Worm (Caenorhabditis elegans) whole organism, L1 larva: ENCODE data around the gene mxl-2.
A peak's percentile ranks its signal among the peaks of the same experiment; 100 is the strongest.

ENCODE experiments used
- Y116A8C.19 ChIP-seq: sonication (generic microtip); optimal IDR thresholded peaks from 2 replicates; lab custom pipeline; 2016; ENCODE audit warnings: missing compliant biosample characterization, missing genetic modification characterization, borderline replicate concordance
- ama-1 ChIP-seq: fragments of 150-350 bp; optimal IDR thresholded peaks from 2 replicates; lab custom pipeline; 2014
- ces-1 ChIP-seq: fragments of 150-350 bp; optimal IDR thresholded peaks from 2 replicates; lab custom pipeline; 2014; ENCODE audit warnings: missing biosample characterization, missing genetic modification reagents, missing genetic modification characterization
- efl-3 ChIP-seq: fragments of 200-800 bp; sonication (Bioruptor generic); optimal IDR thresholded peaks from 2 replicates; lab custom pipeline; 2018; ENCODE audit warnings: mild to moderate bottlenecking, missing genetic modification characterization, missing compliant biosample characterization
- egl-27 ChIP-seq, 2 experiments: fragments of 150-350 bp in 1 of 2; sonication (generic microtip); optimal IDR thresholded peaks; 3 replicates each; lab custom pipeline; 2017 to 2018; ENCODE audit warnings: missing biosample characterization in 2 of 2, missing genetic modification characterization in 2 of 2, missing genetic modification reagents in 2 of 2
- fkh-10 ChIP-seq: sonication (generic microtip); optimal IDR thresholded peaks from 2 replicates; lab custom pipeline; 2017; ENCODE audit warnings: missing biosample characterization, missing genetic modification reagents, missing genetic modification characterization
- nhr-237 ChIP-seq: fragments of 150-350 bp; optimal IDR thresholded peaks from 2 replicates; lab custom pipeline; 2014; ENCODE audit warnings: missing biosample characterization, missing genetic modification characterization
- skn-1 ChIP-seq: fragments of 150-350 bp; optimal IDR thresholded peaks from 2 replicates; lab custom pipeline; 2014; ENCODE audit warnings: missing biosample characterization, missing genetic modification characterization
- unc-62 ChIP-seq: fragments of 150-350 bp; optimal IDR thresholded peaks from 2 replicates; lab custom pipeline; 2014; ENCODE audit warnings: missing biosample characterization, missing genetic modification reagents, missing genetic modification characterization
- ztf-4 ChIP-seq: fragments of 150-350 bp; optimal IDR thresholded peaks from 2 replicates; lab custom pipeline; 2014; ENCODE audit warnings: missing biosample characterization, missing genetic modification characterization

DNA sequence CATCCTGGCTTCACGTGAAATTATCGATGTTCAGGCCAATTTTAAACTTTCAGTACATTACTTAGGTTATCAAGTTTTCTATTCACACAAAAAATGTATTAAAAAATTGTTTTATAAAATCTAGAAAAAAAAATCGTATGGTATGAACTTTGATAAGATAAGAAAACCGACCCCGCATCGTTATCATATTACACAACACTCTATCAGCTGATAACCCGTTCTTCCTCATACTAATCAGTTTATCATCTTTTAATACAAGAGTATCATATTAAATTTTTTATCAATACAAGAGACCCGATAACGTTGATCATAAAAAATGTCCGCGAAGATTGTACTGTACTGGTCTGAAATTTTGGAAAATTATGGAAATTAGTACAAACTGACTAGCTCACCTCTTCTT lies 33.8 kb downstream of the mxl-2 start:
- TF ChIP-seq egl-27 (tag; optimal IDR thresholded peaks at IDR 0.05; lab: Kevin White, UChicago) (peak in 1 of 2 experiments; percentile 6), ama-1 (lab: Kevin White, UChicago) (no peak), unc-62 (GFP tag; lab: Kevin White, UChicago) (no peak), efl-3 (GFP tag; lab: Kevin White, UChicago) (no peak), fkh-10 (GFP tag; lab: Kevin White, UChicago) (no peak), nhr-237 (tag; lab: Kevin White, UChicago) (no peak), ztf-4 (tag; lab: Kevin White, UChicago) (no peak), ces-1 (GFP tag; lab: Kevin White, UChicago) (no peak), skn-1 (tag; lab: Kevin White, UChicago) (no peak), Y116A8C.19 (tag; lab: Kevin White, UChicago) (no peak)
